Worm (Caenorhabditis elegans) whole organism, midembryonic: ENCODE measurements around the gene jac-1.

Source experiments
- cog-1 ChIP-seq: sonication (generic microtip); optimal IDR thresholded peaks from 2 replicates; lab custom pipeline; 2016; ENCODE audit warnings: missing genetic modification characterization, missing compliant biosample characterization
- flt-1 ChIP-seq: fragments of 200-800 bp; sonication (Bioruptor generic); IDR thresholded peaks from 2 replicates; pipeline ENCODE4 v1.3.6; 2022; ENCODE audit warnings: missing genetic modification characterization, missing compliant biosample characterization
- klf-2 ChIP-seq: fragments of 200-800 bp; sonication (Bioruptor generic); conservative IDR thresholded peaks from 2 replicates; pipeline ENCODE4 v1.3.6; 2022; ENCODE audit warnings: missing genetic modification reagents, missing genetic modification characterization, missing compliant biosample characterization
- ref-1 ChIP-seq: fragments of 200-800 bp; sonication (Bioruptor generic); conservative IDR thresholded peaks from 2 replicates; pipeline ENCODE4 v1.3.6; 2022; ENCODE audit warnings: missing genetic modification reagents, missing genetic modification characterization, missing compliant biosample characterization

ce11 chrIV:15950838-15951581 lies 75.6 kb downstream of the jac-1 start, which contains the start of gene ifas-3:
- TF ChIP-seq klf-2 (GFP tag; lab: Robert Waterston, UW) (no peak), flt-1 (no peak), cog-1 (no peak), ref-1 (GFP tag; lab: Robert Waterston, UW) (no peak)
